Fruit fly (Drosophila melanogaster) whole organism, embryonic: Measurements from ENCODE around the gene CheA7a.

ENCODE experiments used
- CG10431 ChIP-seq: fragments of 200-800 bp; sonication (Bioruptor generic); optimal IDR thresholded peaks from 3 replicates; lab custom pipeline; 2018; ENCODE audit warnings: missing biosample characterization, mild to moderate bottlenecking, missing genetic modification characterization
- CG11093 ChIP-seq: fragments of 200-800 bp; sonication (Bioruptor generic); IDR thresholded peaks from 3 replicates; pipeline ENCODE4 v1.3.6; 2022; ENCODE audit warnings: missing biosample characterization, missing genetic modification characterization
- CG11723 ChIP-seq: fragments of 200-800 bp; sonication (Bioruptor generic); optimal IDR thresholded peaks from 2 replicates; lab custom pipeline; 2017; ENCODE audit warnings: missing biosample characterization, mild to moderate bottlenecking, missing genetic modification characterization
- CG13624 ChIP-seq: fragments of 200-800 bp; sonication (Bioruptor generic); optimal IDR thresholded peaks from 2 replicates; lab custom pipeline; 2016; ENCODE audit warnings: missing biosample characterization, missing genetic modification characterization
- CG13775 ChIP-seq: fragments of 200-800 bp; sonication (Bioruptor generic); optimal IDR thresholded peaks from 3 replicates; lab custom pipeline; 2017; ENCODE audit warnings: missing biosample characterization, mild to moderate bottlenecking, missing genetic modification characterization
- CG13894 ChIP-seq: fragments of 200-800 bp; sonication (Bioruptor generic); optimal IDR thresholded peaks from 3 replicates; lab custom pipeline; 2018; ENCODE audit warnings: missing biosample characterization, mild to moderate bottlenecking, missing genetic modification characterization, moderate library complexity
- CG14667 ChIP-seq: fragments of 200-800 bp; sonication (Bioruptor generic); IDR thresholded peaks from 2 replicates; pipeline ENCODE4 v1.3.6; 2022; ENCODE audit warnings: missing biosample characterization, missing genetic modification characterization
- CG14860 ChIP-seq: fragments of 200-800 bp; sonication (Bioruptor generic); IDR thresholded peaks from 3 replicates; pipeline ENCODE4 v1.3.6; 2022; ENCODE audit warnings: missing biosample characterization, missing genetic modification characterization; ENCODE audit not compliant: partially characterized antibody
- CG17612 ChIP-seq: fragments of 200-800 bp; sonication (Bioruptor generic); IDR thresholded peaks from 2 replicates; pipeline ENCODE4 v1.3.6; 2022; ENCODE audit warnings: missing biosample characterization, missing genetic modification characterization
- CG17802 ChIP-seq: fragments of 200-800 bp; sonication (Bioruptor generic); optimal IDR thresholded peaks from 2 replicates; lab custom pipeline; 2018; ENCODE audit warnings: missing biosample characterization, mild to moderate bottlenecking, missing genetic modification characterization, moderate library complexity
- CG2202 ChIP-seq: fragments of 200-800 bp; sonication (Bioruptor generic); optimal IDR thresholded peaks from 2 replicates; lab custom pipeline; 2018; ENCODE audit warnings: missing biosample characterization, mild to moderate bottlenecking, missing genetic modification characterization
- CG31224 ChIP-seq: fragments of 200-800 bp; sonication (Bioruptor generic); IDR thresholded peaks from 2 replicates; pipeline ENCODE4 v1.3.6; 2022; ENCODE audit warnings: missing biosample characterization, missing genetic modification characterization
- CG32767 ChIP-seq: fragments of 200-800 bp; sonication (Bioruptor generic); IDR thresholded peaks from 2 replicates; pipeline ENCODE4 v1.3.6; 2022; ENCODE audit warnings: missing biosample characterization, missing genetic modification characterization
- CG4854 ChIP-seq: fragments of 200-800 bp; sonication (Bioruptor generic); optimal IDR thresholded peaks from 2 replicates; lab custom pipeline; 2016; ENCODE audit warnings: missing biosample characterization, missing genetic modification characterization, inconsistent platforms
- CG7357 ChIP-seq: fragments of 200-800 bp; sonication (Bioruptor generic); IDR thresholded peaks from 3 replicates; pipeline ENCODE4 v1.3.6; 2022; ENCODE audit warnings: missing biosample characterization, missing genetic modification characterization
- CG7556 ChIP-seq: fragments of 200-800 bp; sonication (Bioruptor generic); optimal IDR thresholded peaks from 2 replicates; lab custom pipeline; 2017; ENCODE audit warnings: missing biosample characterization, mild to moderate bottlenecking, missing genetic modification characterization
- CG8281 ChIP-seq: fragments of 200-800 bp; sonication (Bioruptor generic); optimal IDR thresholded peaks from 2 replicates; lab custom pipeline; 2018; ENCODE audit warnings: missing biosample characterization, mild to moderate bottlenecking, missing genetic modification characterization, moderate library complexity
- CG8388 ChIP-seq: fragments of 200-800 bp; sonication (Bioruptor generic); optimal IDR thresholded peaks from 2 replicates; lab custom pipeline; 2019; ENCODE audit warnings: missing biosample characterization, mild to moderate bottlenecking, missing genetic modification characterization, moderate library complexity
- D ChIP-seq, 2 experiments: fragments of 200-800 bp in 1 of 2; fragments of >200 bp in 1 of 2; sonication (Bioruptor generic) in 1 of 2; optimal IDR thresholded peaks; 2 replicates in 1 of 2; 3 replicates in 1 of 2; lab custom pipeline; 2017; ENCODE audit warnings: mild to moderate bottlenecking in 1 of 2, missing biosample characterization in 1 of 2, missing genetic modification characterization in 1 of 2, missing genetic modification reagents in 1 of 2
- Dfd ChIP-seq, 2 experiments: fragments of >200 bp; optimal IDR thresholded peaks; 2 replicates each; lab custom pipeline; 2017; ENCODE audit warnings: missing biosample characterization in 2 of 2, missing genetic modification characterization in 2 of 2
- Doc2 ChIP-seq: fragments of 200-800 bp; sonication (Bioruptor generic); IDR thresholded peaks from 2 replicates; pipeline ENCODE4 v1.3.6; 2022; ENCODE audit warnings: missing biosample characterization, missing genetic modification characterization
- Doc3 ChIP-seq: fragments of 200-800 bp; sonication (Bioruptor generic); IDR thresholded peaks from 3 replicates; pipeline ENCODE4 v1.3.6; 2022; ENCODE audit warnings: missing biosample characterization, missing genetic modification characterization; ENCODE audit not compliant: partially characterized antibody
- Hr39 ChIP-seq: fragments of >200 bp; optimal IDR thresholded peaks from 2 replicates; lab custom pipeline; 2017
- MESR4 ChIP-seq: fragments of 200-800 bp; sonication (Bioruptor generic); optimal IDR thresholded peaks from 2 replicates; lab custom pipeline; 2018; ENCODE audit warnings: missing biosample characterization, mild to moderate bottlenecking, missing genetic modification characterization, moderate library complexity
- Nf-YA ChIP-seq: fragments of 200-800 bp; sonication (Bioruptor generic); IDR thresholded peaks from 2 replicates; pipeline ENCODE4 v1.3.6; 2022; ENCODE audit warnings: missing biosample characterization, missing genetic modification characterization
- Oli ChIP-seq: fragments of 200-800 bp; sonication (Bioruptor generic); optimal IDR thresholded peaks from 2 replicates; lab custom pipeline; 2018; ENCODE audit warnings: missing biosample characterization, mild to moderate bottlenecking, missing genetic modification characterization, moderate library complexity
- Pdp1 ChIP-seq, 2 experiments: fragments of 200-800 bp; sonication (Bioruptor generic); optimal IDR thresholded peaks; 3 replicates each; lab custom pipeline; 2016; ENCODE audit warnings: missing biosample characterization in 2 of 2, missing genetic modification characterization in 2 of 2, mild to moderate bottlenecking in 1 of 2, moderate library complexity in 1 of 2
- Tbp ChIP-seq: fragments of >200 bp; optimal IDR thresholded peaks from 2 replicates; lab custom pipeline; 2018; ENCODE audit warnings: missing biosample characterization, missing genetic modification characterization
- ato ChIP-seq: fragments of 200-800 bp; sonication (Bioruptor generic); IDR thresholded peaks from 2 replicates; pipeline ENCODE4 v1.3.6; 2022; ENCODE audit warnings: missing biosample characterization, missing genetic modification characterization; ENCODE audit not compliant: partially characterized antibody
- bowl ChIP-seq: fragments of 200-800 bp; sonication (Bioruptor generic); IDR thresholded peaks from 2 replicates; pipeline ENCODE4 v1.3.6; 2022; ENCODE audit warnings: missing biosample characterization, missing genetic modification characterization
- chif ChIP-seq, 2 experiments: fragments of 200-800 bp; sonication (Bioruptor generic); optimal IDR thresholded peaks; 3 replicates each; lab custom pipeline; 2016; ENCODE audit warnings: missing biosample characterization in 2 of 2, missing genetic modification characterization in 2 of 2
- dysf ChIP-seq: fragments of 200-800 bp; sonication (Bioruptor generic); IDR thresholded peaks from 3 replicates; pipeline ENCODE4 v1.3.6; 2022; ENCODE audit warnings: missing biosample characterization, missing genetic modification characterization
- emc ChIP-seq: fragments of 200-800 bp; sonication (Bioruptor generic); optimal IDR thresholded peaks from 2 replicates; lab custom pipeline; 2016; ENCODE audit warnings: missing biosample characterization, missing genetic modification characterization
- eve ChIP-seq, 2 experiments: fragments of >200 bp; optimal IDR thresholded peaks; 2 replicates each; lab custom pipeline; 2017; ENCODE audit warnings: missing biosample characterization in 2 of 2, missing genetic modification characterization in 2 of 2
- ewg ChIP-seq: fragments of 200-800 bp; sonication (Bioruptor generic); optimal IDR thresholded peaks from 3 replicates; lab custom pipeline; 2017; ENCODE audit warnings: mild to moderate bottlenecking, missing biosample characterization, missing genetic modification reagents, missing genetic modification characterization
- gro ChIP-seq: fragments of 200-800 bp; sonication (Bioruptor generic); optimal IDR thresholded peaks from 2 replicates; lab custom pipeline; 2016; ENCODE audit warnings: missing biosample characterization, missing genetic modification characterization
- gsb ChIP-seq: fragments of 200-800 bp; sonication (Bioruptor generic); IDR thresholded peaks from 2 replicates; pipeline ENCODE4 v1.3.6; 2022; ENCODE audit warnings: missing biosample characterization, missing genetic modification characterization
- h ChIP-seq: fragments of >200 bp; optimal IDR thresholded peaks from 2 replicates; lab custom pipeline; 2017
- lola ChIP-seq, 3 experiments: fragments of >200 bp in 2 of 3; fragments of 200-800 bp in 1 of 3; sonication (Bioruptor generic) in 1 of 3; optimal IDR thresholded peaks; 2 replicates each; lab custom pipeline; 2017 to 2019; ENCODE audit warnings: missing biosample characterization in 3 of 3, missing genetic modification characterization in 3 of 3, mild to moderate bottlenecking in 1 of 3, moderate library complexity in 1 of 3
- odd ChIP-seq: fragments of 200-800 bp; sonication (Bioruptor generic); optimal IDR thresholded peaks from 2 replicates; lab custom pipeline; 2017; ENCODE audit warnings: missing biosample characterization, mild to moderate bottlenecking, missing genetic modification characterization
- pnt ChIP-seq: fragments of 200-800 bp; sonication (Bioruptor generic); optimal IDR thresholded peaks from 3 replicates; lab custom pipeline; 2016; ENCODE audit warnings: missing biosample characterization, missing genetic modification characterization
- rib ChIP-seq: fragments of 200-800 bp; sonication (Bioruptor generic); IDR thresholded peaks from 2 replicates; pipeline ENCODE4 v1.3.6; 2022; ENCODE audit warnings: missing biosample characterization, missing genetic modification characterization
- salm ChIP-seq: fragments of 200-800 bp; sonication (Bioruptor generic); optimal IDR thresholded peaks from 2 replicates; lab custom pipeline; 2018; ENCODE audit warnings: missing biosample characterization, mild to moderate bottlenecking, missing genetic modification characterization
- scrt ChIP-seq: fragments of 200-800 bp; sonication (Bioruptor generic); optimal IDR thresholded peaks from 2 replicates; lab custom pipeline; 2018; ENCODE audit warnings: missing biosample characterization, mild to moderate bottlenecking, missing genetic modification characterization, moderate library complexity
- sug ChIP-seq: fragments of 200-800 bp; optimal IDR thresholded peaks from 2 replicates; lab custom pipeline; 2019; ENCODE audit warnings: missing biosample characterization, mild to moderate bottlenecking, missing genetic modification characterization, moderate library complexity
- tio ChIP-seq: fragments of 200-800 bp; sonication (Bioruptor generic); optimal IDR thresholded peaks from 2 replicates; lab custom pipeline; 2017; ENCODE audit warnings: missing biosample characterization, missing genetic modification characterization, inconsistent platforms
- tll ChIP-seq, 2 experiments: fragments of 200-800 bp in 1 of 2; fragments of >200 bp in 1 of 2; sonication (Bioruptor generic) in 1 of 2; optimal IDR thresholded peaks; 2 replicates each; lab custom pipeline; 2017 to 2019; ENCODE audit warnings: missing biosample characterization in 2 of 2, missing genetic modification characterization in 2 of 2, mild to moderate bottlenecking in 1 of 2, moderate library complexity in 1 of 2
- wor ChIP-seq: fragments of 200-800 bp; sonication (Bioruptor generic); IDR thresholded peaks from 2 replicates; pipeline ENCODE4 v1.3.6; 2022; ENCODE audit warnings: missing biosample characterization, missing genetic modification characterization

The CheA7a gene

DNA sequence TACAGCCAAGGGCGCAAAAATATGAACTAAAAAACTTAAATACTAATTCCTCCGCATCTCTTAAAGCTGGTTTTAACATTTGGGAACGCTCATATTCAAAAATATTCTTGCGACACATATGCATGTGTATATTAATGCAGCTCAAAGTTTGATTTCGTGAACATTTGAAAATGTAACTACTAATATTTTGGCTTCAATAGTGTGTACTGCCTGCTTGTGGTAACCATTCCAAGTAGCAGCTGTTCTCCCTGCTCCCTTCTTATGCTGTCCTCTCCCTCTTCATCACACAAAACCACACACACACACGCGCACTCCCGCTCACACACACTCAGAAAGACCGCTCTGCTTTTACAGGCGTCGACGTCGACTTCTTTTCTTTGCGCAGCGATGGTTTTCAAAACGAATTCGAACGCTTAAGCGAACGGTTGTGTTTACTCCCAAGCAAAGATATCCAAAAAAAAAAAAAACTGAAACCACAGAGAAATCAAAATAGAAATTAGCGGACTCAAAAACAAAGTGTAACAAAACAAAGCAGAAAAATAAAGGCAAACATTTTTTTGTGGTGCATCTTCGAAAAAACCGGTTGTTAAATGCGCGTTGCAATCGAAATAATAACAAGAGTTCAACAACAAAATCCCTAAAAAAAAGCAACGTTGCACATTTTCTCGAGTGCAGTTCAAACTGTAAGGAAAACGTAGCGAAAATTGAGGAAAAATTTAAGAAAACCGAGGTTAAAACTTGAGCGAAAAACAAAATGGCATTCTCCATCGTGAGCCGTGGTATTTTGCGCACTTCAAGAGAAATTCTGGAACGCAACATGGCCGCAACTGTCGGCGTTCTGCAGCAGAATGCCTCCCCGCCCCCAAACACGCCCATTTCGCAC, 40.7 kb upstream of the CheA7a start, which contains the start of gene CBP (continued):
- TF ChIP-seq Pdp1 (GFP tag; optimal IDR thresholded peaks at IDR 0.05; lab: Kevin White, UChicago) (peak; percentile 97 to 98), tio (peak; percentile 97), ato (GFP tag; lab: Robert Waterston, UW) (0 out of 2 replicates have a peak, but pooled peaks have one; percentile 33), sug (tag; lab: Kevin White, UChicago) (peak; percentile 94), h (lab: Kevin White, UChicago) (no peak), CG11723 (GFP tag; lab: Kevin White, UChicago) (peak; percentile 97), CG8388 (GFP tag; lab: Kevin White, UChicago) (peak; percentile 98), Nf-YA (GFP tag; lab: Robert Waterston, UW) (peak; percentile 90), Doc3 (no peak), CG13894 (peak; percentile 93), CG31224 (GFP tag; lab: Robert Waterston, UW) (peak; percentile 89), pnt (peak; percentile 97), salm (peak; percentile 98), CG10431 (peak; percentile 98), CG14860 (no peak), odd (peak; percentile 97), CG32767 (GFP tag; lab: Robert Waterston, UW) (peak; percentile 95), eve (GFP tag; optimal IDR thresholded peaks at IDR 0.05; lab: Kevin White, UChicago) (peak; percentile 53 to 99), CG17802 (tag; lab: Kevin White, UChicago) (peak; percentile 93), lola (GFP tag; optimal IDR thresholded peaks at IDR 0.05; lab: Kevin White, UChicago) (peak in 2 of 3 experiments; percentile 10 to 98), CG2202 (tag; lab: Kevin White, UChicago) (peak; percentile 99), CG7556 (GFP tag; lab: Kevin White, UChicago) (peak; percentile 98), ewg (GFP tag; lab: Kevin White, UChicago) (peak; percentile 96), gsb (GFP tag; lab: Robert Waterston, UW) (peak; percentile 86), dysf (GFP tag; lab: Robert Waterston, UW) (peak; percentile 97), CG11093 (GFP tag; lab: Robert Waterston, UW) (peak; percentile 89), wor (GFP tag; lab: Robert Waterston, UW) (peak; percentile 95), CG13624 (peak; percentile 94), Doc2 (GFP tag; lab: Robert Waterston, UW) (peak; percentile 29; the same call in 1 of the 2 replicates), Oli (peak; percentile 99), tll (GFP tag; optimal IDR thresholded peaks at IDR 0.05; lab: Kevin White, UChicago) (peak in 1 of 2 experiments; percentile 73), CG14667 (GFP tag; lab: Robert Waterston, UW) (peak; percentile 93), Dfd (GFP tag; optimal IDR thresholded peaks at IDR 0.05; lab: Kevin White, UChicago) (no peak), CG7357 (peak; percentile 90), CG13775 (GFP tag; lab: Kevin White, UChicago) (peak; percentile 97), emc (GFP tag; lab: Kevin White, UChicago) (peak; percentile 92), Hr39 (lab: Kevin White, UChicago) (no peak), Tbp (GFP tag; lab: Kevin White, UChicago) (no peak), CG4854 (GFP tag; lab: Kevin White, UChicago) (peak; percentile 95), D (optimal IDR thresholded peaks at IDR 0.05; lab: Kevin White, UChicago) (no peak), D (GFP tag; optimal IDR thresholded peaks at IDR 0.05; lab: Kevin White, UChicago) (peak; percentile 99), rib (GFP tag; lab: Robert Waterston, UW) (no peak; the same call in none of the 2 replicates), CG17612 (GFP tag; lab: Robert Waterston, UW) (peak; percentile 86), chif (GFP tag; optimal IDR thresholded peaks at IDR 0.05; lab: Kevin White, UChicago) (peak; percentile 96 to 99), scrt (GFP tag; lab: Kevin White, UChicago) (peak; percentile 94), CG8281 (tag; lab: Kevin White, UChicago) (peak; percentile 92), bowl (GFP tag; lab: Robert Waterston, UW) (peak; percentile 90), MESR4 (peak; percentile 81), gro (GFP tag; lab: Kevin White, UChicago) (peak; percentile 94)
